Worm (Caenorhabditis elegans): ENCODE results near the gene F36H12.5.
"Not testable (repeated sequence)": the region's sequence is repeated elsewhere in the genome, so short reads cannot be mapped to it uniquely, and the experiment has no call there.

F36H12.5 gene

DNA sequence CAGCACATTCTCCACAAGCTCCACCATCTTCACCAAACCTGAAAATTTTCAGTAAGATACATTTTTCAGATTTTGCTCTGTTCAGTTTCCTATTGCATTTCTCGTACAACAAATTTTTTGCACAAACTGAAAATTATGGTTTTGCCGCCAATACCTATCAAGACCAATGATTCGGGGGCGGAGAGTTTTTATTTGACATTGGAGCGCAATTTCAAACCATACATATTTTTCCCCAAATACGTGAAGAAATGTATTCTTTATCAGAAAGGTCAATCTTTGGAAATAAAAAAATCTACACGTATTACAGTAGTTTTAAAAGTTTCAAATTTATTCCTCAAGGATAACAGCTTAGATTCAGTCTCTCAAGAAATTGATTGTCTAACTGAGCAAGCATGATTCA lies at the start of gene F36H12.5:
Gene F36H12.5, plus strand, starts transcription at position 301 of the 400 bp plus-strand sequence.
- TF ChIP-seq nhr-71 (tag; optimal IDR thresholded peaks at IDR 0.05) (no peak), fkh-4 (tag; optimal IDR thresholded peaks at IDR 0.05; ENCODE audit: borderline replicate concordance) (no peak), C34B4.2 (tag; optimal IDR thresholded peaks at IDR 0.05) (no peak), nhr-77 (tag; optimal IDR thresholded peaks at IDR 0.05) (no peak), nhr-11 (tag; optimal IDR thresholded peaks at IDR 0.05) (no peak), ceh-82 (tag; optimal IDR thresholded peaks at IDR 0.05) (no peak), tlp-1 (tag; optimal IDR thresholded peaks at IDR 0.05) (no peak), unc-30 (tag; optimal IDR thresholded peaks at IDR 0.05) (no peak), mep-1 (tag; optimal IDR thresholded peaks at IDR 0.05) (no peak), dpl-1 (GFP tag; optimal IDR thresholded peaks at IDR 0.05) (no peak), unc-62 (GFP tag; optimal IDR thresholded peaks at IDR 0.05) (no peak), irx-1 (tag; optimal IDR thresholded peaks at IDR 0.05) (no peak), fos-1 (tag; optimal IDR thresholded peaks at IDR 0.05) (no peak), ets-5 (GFP tag; IDR thresholded peaks at IDR 0.05) (no peak), fkh-10 (GFP tag; optimal IDR thresholded peaks at IDR 0.05) (no peak), nhr-237 (tag; optimal IDR thresholded peaks at IDR 0.05) (no peak), nhr-90 (tag; optimal IDR thresholded peaks at IDR 0.05; ENCODE audit: poor library complexity) (no peak)

ce11 chrIV:5218496-5218895 lies 48.1 kb upstream of the F36H12.5 start, which contains the start of gene nsph-4.2:
Gene nsph-4.2 (plus strand): TSS chrIV:5218796.
- TF ChIP-seq ceh-8 (GFP tag; optimal IDR thresholded peaks at IDR 0.05); elt-2 (tag; optimal IDR thresholded peaks at IDR 0.05); pqm-1 (tag; optimal IDR thresholded peaks at IDR 0.05): not testable (repeated sequence)

DNA sequence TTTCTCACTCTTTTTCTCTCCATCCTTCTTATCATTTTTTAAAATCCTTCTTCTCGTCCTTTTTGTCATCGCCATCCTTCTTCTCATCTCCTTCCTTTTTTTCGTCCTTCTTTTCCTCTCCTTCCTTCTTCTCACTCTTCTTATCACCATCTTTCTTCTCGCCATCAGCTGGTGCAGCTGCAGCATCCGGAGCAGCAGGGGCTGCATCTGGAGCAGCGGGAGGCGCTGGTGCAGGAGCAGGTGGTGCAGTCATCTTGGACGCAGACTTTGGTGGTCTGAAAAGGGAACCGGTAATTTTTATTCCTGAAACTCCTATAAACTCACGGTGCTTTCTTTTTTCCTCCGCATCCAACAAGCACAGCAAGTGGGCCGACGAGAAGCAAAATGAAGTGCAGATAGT lies 44.9 kb upstream of the F36H12.5 start:
- TF ChIP-seq mep-1 (tag; optimal IDR thresholded peaks at IDR 0.05) (no peak), pag-3 (tag; optimal IDR thresholded peaks at IDR 0.05; ENCODE audit: borderline replicate concordance, insufficient read depth) (no peak)

DNA sequence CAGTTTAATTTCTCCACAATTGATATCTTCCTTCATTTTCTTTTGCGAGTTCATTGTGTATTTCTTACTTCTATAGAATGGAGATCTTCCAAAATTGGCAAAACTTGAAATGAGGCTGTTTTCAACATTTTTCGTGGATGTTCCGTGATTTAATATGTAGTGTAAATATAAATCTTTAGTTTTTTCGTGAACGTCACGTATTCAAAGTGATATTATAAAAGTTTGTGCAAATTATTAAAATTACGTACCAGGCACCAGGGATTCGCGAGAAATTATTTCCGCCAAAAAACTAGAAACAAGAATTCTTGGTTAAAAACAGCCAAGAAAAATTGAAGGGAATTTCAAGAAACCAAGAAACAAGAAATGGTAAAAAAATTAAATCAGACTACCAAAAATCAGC lies 42.3 kb upstream of the F36H12.5 start, which contains the start of gene Y59E9AL.8:
Gene Y59E9AL.8, minus strand, starts transcription at position 101 of the 400 bp plus-strand sequence.
- TF ChIP-seq mab-9 (GFP tag; IDR thresholded peaks at IDR 0.05) (no peak), grh-1 (GFP tag; IDR thresholded peaks at IDR 0.05) (no peak), hlh-4 (tag; optimal IDR thresholded peaks at IDR 0.05) (no peak), zag-1 (tag; optimal IDR thresholded peaks at IDR 0.05) (no peak), egl-13 (tag; optimal IDR thresholded peaks at IDR 0.05) (no peak), C34B4.2 (tag; optimal IDR thresholded peaks at IDR 0.05) (no peak), efl-1 (optimal IDR thresholded peaks at IDR 0.05) (no peak), efl-1 (GFP tag; optimal IDR thresholded peaks at IDR 0.05 in 1 of 2) (no peak), elt-3 (tag; optimal IDR thresholded peaks at IDR 0.05) (no peak), lin-13 (GFP tag; optimal IDR thresholded peaks at IDR 0.05) (no peak), snpc-4 (tag; optimal IDR thresholded peaks at IDR 0.05) (no peak), dsc-1 (tag; optimal IDR thresholded peaks at IDR 0.05) (no peak), nhr-11 (tag; optimal IDR thresholded peaks at IDR 0.05) (no peak), mep-1 (tag; optimal IDR thresholded peaks at IDR 0.05) (no peak), nhr-19 (GFP tag; conservative IDR thresholded peaks at IDR 0.05) (no peak), nhr-71 (tag; optimal IDR thresholded peaks at IDR 0.05) (no peak)

ce11 chrIV:5225277-5225822 lies 41.2 kb upstream of the F36H12.5 start, which contains the start of gene cylc-1:
Gene cylc-1 (minus strand): TSS chrIV:5225772.
- TF ChIP-seq ceh-8 (GFP tag; optimal IDR thresholded peaks at IDR 0.05); nhr-77 (tag; optimal IDR thresholded peaks at IDR 0.05); fkh-10 (GFP tag; optimal IDR thresholded peaks at IDR 0.05): not testable (repeated sequence)

All from whole organism, L1 larva.